Worm (Caenorhabditis elegans) whole organism, young adult: Measurements from ENCODE around the gene D2024.1.

Experiments
- B0261.1 ChIP-seq: sonication (generic microtip); optimal IDR thresholded peaks from 2 replicates; lab custom pipeline; 2016; ENCODE audit warnings: mild to moderate bottlenecking, missing genetic modification characterization, moderate library complexity, missing compliant biosample characterization
- C17E4.6 ChIP-seq: fragments of 200-800 bp; sonication (Bioruptor generic); IDR thresholded peaks from 2 replicates; pipeline ENCODE4 v1.3.6; 2022; ENCODE audit warnings: missing genetic modification reagents, missing genetic modification characterization, missing compliant biosample characterization
- D2030.7 ChIP-seq: fragments of 200-800 bp; sonication (Bioruptor generic); IDR thresholded peaks from 2 replicates; pipeline ENCODE4 v1.3.6; 2022; ENCODE audit warnings: missing genetic modification reagents, missing genetic modification characterization, missing compliant biosample characterization
- F37B4.10 ChIP-seq: fragments of 200-800 bp; sonication (Bioruptor generic); IDR thresholded peaks from 2 replicates; pipeline ENCODE4 v1.3.6; 2022; ENCODE audit warnings: missing genetic modification characterization, missing compliant biosample characterization
- Y56A3A.18 ChIP-seq: fragments of 200-800 bp; sonication (Bioruptor generic); IDR thresholded peaks from 2 replicates; pipeline ENCODE4 v1.3.6; 2022; ENCODE audit warnings: missing genetic modification reagents, missing genetic modification characterization, missing compliant biosample characterization
- Y67H2A.10 ChIP-seq: fragments of 200-800 bp; sonication (Bioruptor generic); conservative IDR thresholded peaks from 2 replicates; pipeline ENCODE4 v1.3.6; 2022; ENCODE audit warnings: missing genetic modification reagents, missing genetic modification characterization, missing compliant biosample characterization
- ZK185.1 ChIP-seq: sonication (generic microtip); optimal IDR thresholded peaks from 2 replicates; lab custom pipeline; 2016; ENCODE audit warnings: mild to moderate bottlenecking, missing genetic modification characterization, missing compliant biosample characterization; ENCODE audit not compliant: poor library complexity, severe bottlenecking
- aptf-3 ChIP-seq: fragments of 200-800 bp; sonication (Bioruptor generic); IDR thresholded peaks from 2 replicates; pipeline ENCODE4 v1.3.6; 2022; ENCODE audit warnings: missing genetic modification characterization, missing compliant biosample characterization
- atf-7 ChIP-seq: sonication (generic microtip); optimal IDR thresholded peaks from 2 replicates; lab custom pipeline; 2017; ENCODE audit warnings: mild to moderate bottlenecking, missing genetic modification characterization, missing compliant biosample characterization
- attf-3 ChIP-seq: fragments of 200-800 bp; sonication (Bioruptor generic); conservative IDR thresholded peaks from 2 replicates; pipeline ENCODE4 v1.3.6; 2022; ENCODE audit warnings: missing genetic modification reagents, missing genetic modification characterization, missing compliant biosample characterization
- bed-2 ChIP-seq: fragments of 200-800 bp; sonication (Bioruptor generic); IDR thresholded peaks from 2 replicates; pipeline ENCODE4 v1.3.6; 2022; ENCODE audit warnings: missing genetic modification reagents, missing genetic modification characterization, missing compliant biosample characterization
- cebp-1 ChIP-seq, 2 experiments: fragments of 200-800 bp in 1 of 2; sonication (Bioruptor generic) in 1 of 2; sonication (generic microtip) in 1 of 2; IDR thresholded peaks in 1 of 2; optimal IDR thresholded peaks in 1 of 2; 2 replicates each; pipeline versions ENCODE4 v1.3.6 to Lab custom; 2017 to 2022; ENCODE audit warnings: missing compliant biosample characterization in 2 of 2, missing genetic modification characterization in 2 of 2, mild to moderate bottlenecking in 1 of 2, missing genetic modification reagents in 1 of 2, moderate library complexity in 1 of 2
- cebp-2 ChIP-seq: fragments of 200-800 bp; sonication (Bioruptor generic); IDR thresholded peaks from 2 replicates; pipeline ENCODE4 v1.3.6; 2022; ENCODE audit warnings: missing genetic modification characterization, missing compliant biosample characterization
- ceh-27 ChIP-seq: fragments of 200-800 bp; sonication (Bioruptor generic); optimal IDR thresholded peaks from 2 replicates; lab custom pipeline; 2018; ENCODE audit warnings: mild to moderate bottlenecking, missing genetic modification characterization, moderate library complexity, missing compliant biosample characterization
- ceh-40 ChIP-seq: fragments of 200-800 bp; sonication (Bioruptor generic); IDR thresholded peaks from 2 replicates; pipeline ENCODE4 v1.3.6; 2022; ENCODE audit warnings: missing genetic modification characterization, missing compliant biosample characterization
- ceh-79 ChIP-seq: sonication (generic microtip); optimal IDR thresholded peaks from 2 replicates; lab custom pipeline; 2017; ENCODE audit warnings: mild to moderate bottlenecking, missing genetic modification characterization, missing compliant biosample characterization
- dpff-1 ChIP-seq: sonication (generic microtip); optimal IDR thresholded peaks from 2 replicates; lab custom pipeline; 2017; ENCODE audit warnings: mild to moderate bottlenecking, missing genetic modification characterization, missing compliant biosample characterization
- dpl-1 ChIP-seq: fragments of 150-350 bp; optimal IDR thresholded peaks from 2 replicates; lab custom pipeline; 2014; ENCODE audit warnings: missing biosample characterization, missing genetic modification reagents, missing genetic modification characterization
- efl-1 ChIP-seq: fragments of 150-350 bp; optimal IDR thresholded peaks from 2 replicates; lab custom pipeline; 2014; ENCODE audit warnings: missing biosample characterization, missing genetic modification reagents, missing genetic modification characterization
- egrh-3 ChIP-seq: fragments of 200-800 bp; sonication (Bioruptor generic); IDR thresholded peaks from 2 replicates; pipeline ENCODE4 v1.3.6; 2022; ENCODE audit warnings: missing genetic modification reagents, missing genetic modification characterization, missing compliant biosample characterization
- him-1 ChIP-seq: sonication (generic microtip); optimal IDR thresholded peaks from 2 replicates; lab custom pipeline; 2016; ENCODE audit warnings: missing genotype, missing genetic modification reagents, missing genetic modification characterization, missing compliant biosample characterization
- hmg-1.2 ChIP-seq: fragments of 200-800 bp; sonication (Bioruptor generic); IDR thresholded peaks from 2 replicates; pipeline ENCODE4 v1.3.6; 2022; ENCODE audit warnings: missing genetic modification reagents, missing genetic modification characterization, missing compliant biosample characterization
- let-526 ChIP-seq: fragments of 200-800 bp; sonication (Bioruptor generic); IDR thresholded peaks from 2 replicates; pipeline ENCODE4 v1.3.6; 2022; ENCODE audit warnings: missing genetic modification reagents, missing genetic modification characterization, missing compliant biosample characterization
- lin-54 ChIP-seq: fragments of 200-800 bp; sonication (Bioruptor generic); optimal IDR thresholded peaks from 2 replicates; lab custom pipeline; 2018; ENCODE audit warnings: mild to moderate bottlenecking, missing genetic modification characterization, missing compliant biosample characterization
- mcd-1 ChIP-seq: fragments of 200-800 bp; sonication (Bioruptor generic); IDR thresholded peaks from 2 replicates; pipeline ENCODE4 v1.3.6; 2022; ENCODE audit warnings: missing genetic modification reagents, missing genetic modification characterization, missing compliant biosample characterization
- nhr-179 ChIP-seq: sonication (generic microtip); optimal IDR thresholded peaks from 2 replicates; lab custom pipeline; 2016; ENCODE audit warnings: mild to moderate bottlenecking, missing genetic modification characterization, missing compliant biosample characterization
- nhr-27 ChIP-seq: fragments of 200-800 bp; sonication (Bioruptor generic); optimal IDR thresholded peaks from 2 replicates; lab custom pipeline; 2018; ENCODE audit warnings: mild to moderate bottlenecking, missing genetic modification characterization, moderate library complexity, missing compliant biosample characterization
- pbrm-1 ChIP-seq: fragments of 200-800 bp; sonication (Bioruptor generic); IDR thresholded peaks from 2 replicates; pipeline ENCODE4 v1.3.6; 2022; ENCODE audit warnings: missing genetic modification reagents, missing genetic modification characterization, missing compliant biosample characterization
- somi-1 ChIP-seq: fragments of 200-800 bp; sonication (Bioruptor generic); optimal IDR thresholded peaks from 2 replicates; lab custom pipeline; 2018; ENCODE audit warnings: mild to moderate bottlenecking, missing genetic modification characterization, missing compliant biosample characterization
- tbp1 ChIP-seq: fragments of 200-800 bp; sonication (Bioruptor generic); optimal IDR thresholded peaks from 2 replicates; lab custom pipeline; 2018; ENCODE audit warnings: mild to moderate bottlenecking, missing genetic modification characterization, missing compliant biosample characterization
- tbx-9 ChIP-seq: sonication (generic microtip); optimal IDR thresholded peaks from 2 replicates; lab custom pipeline; 2016; ENCODE audit warnings: borderline replicate concordance, missing genetic modification characterization, inconsistent platforms, missing compliant biosample characterization
- tlf-1 ChIP-seq: fragments of 200-800 bp; sonication (Bioruptor generic); optimal IDR thresholded peaks from 2 replicates; lab custom pipeline; 2018; ENCODE audit warnings: mild to moderate bottlenecking, missing genetic modification characterization, missing compliant biosample characterization
- unc-62 ChIP-seq: fragments of 150-350 bp; optimal IDR thresholded peaks from 2 replicates; lab custom pipeline; 2014; ENCODE audit warnings: missing biosample characterization, missing genetic modification reagents, missing genetic modification characterization
- zfh-2 ChIP-seq: fragments of 200-800 bp; sonication (Bioruptor generic); conservative IDR thresholded peaks from 2 replicates; pipeline ENCODE4 v1.3.6; 2022; ENCODE audit warnings: missing genetic modification reagents, missing genetic modification characterization, missing compliant biosample characterization

D2024.1 gene

DNA sequence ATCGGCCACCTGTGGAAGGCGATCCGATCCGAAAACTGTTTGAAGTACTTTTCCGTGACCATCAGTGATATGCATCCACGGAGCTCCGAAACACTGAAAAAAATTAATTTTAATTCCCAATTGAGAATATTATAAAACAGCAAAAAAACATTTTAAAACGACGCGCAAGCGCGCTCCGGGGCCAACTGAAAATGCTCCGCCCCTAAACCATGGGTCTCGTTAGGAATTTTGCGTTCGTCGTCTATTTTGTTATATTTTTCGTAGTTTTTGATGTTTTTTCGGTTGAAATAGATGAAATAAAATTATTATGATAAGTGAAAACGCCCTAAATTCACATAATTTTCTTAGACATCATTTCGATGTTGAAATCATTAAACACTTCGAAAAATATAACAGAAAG, 6.8 kb upstream of the D2024.1 start (continued):
- TF ChIP-seq dpff-1 (tag; lab: Kevin White, UChicago): peak; percentile 53
- TF ChIP-seq, all 124 proteins: peak for 7

- TF ChIP-seq him-1 (tag; lab: Kevin White, UChicago) (no peak), ZK185.1 (tag; lab: Kevin White, UChicago) (no peak), C17E4.6 (GFP tag; lab: Robert Waterston, UW) (no peak), F37B4.10 (no peak), unc-62 (GFP tag; lab: Kevin White, UChicago) (no peak), somi-1 (GFP tag; lab: Kevin White, UChicago) (no peak), aptf-3 (no peak), let-526 (no peak)
Measured at ce11 chrIV:7242220-7242789, 5.0 kb upstream of the D2024.1 start, which contains the start of gene gstk-2. TSS of gene gstk-2 (minus strand) at chrIV:7242270.

ce11 chrIV:7243913-7244312, 3.4 kb upstream of the D2024.1 start, which contains the start of gene afmd-1:
TSS of gene afmd-1 (plus strand) at chrIV:7244228.
- no peak for TF ChIP-seq let-526
- TF ChIP-seq ceh-79: no peak
- TF ChIP-seq ceh-27: no peak
- TF ChIP-seq ZK185.1 (tag; lab: Kevin White, UChicago): no peak

DNA sequence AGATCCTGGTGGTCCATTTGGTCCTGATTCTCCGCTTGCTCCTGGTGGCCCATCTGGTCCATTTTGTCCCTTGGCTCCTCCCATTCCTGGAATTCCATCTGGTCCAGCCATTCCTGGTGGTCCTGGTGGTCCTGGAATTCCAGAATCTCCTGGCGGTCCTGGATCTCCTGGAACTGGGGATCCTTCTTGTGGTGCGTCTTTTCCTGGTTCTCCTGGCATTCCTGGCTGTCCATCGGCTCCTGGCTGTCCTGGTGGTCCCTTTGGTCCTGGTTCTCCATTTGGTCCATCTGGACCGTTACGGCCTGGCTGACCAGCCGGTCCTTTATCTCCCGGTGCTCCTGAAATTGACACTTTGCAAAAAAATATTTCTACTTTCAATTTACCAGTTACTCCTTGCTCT, 1.8 kb upstream of the D2024.1 start:
- TF ChIP-seq zfh-2 (GFP tag; lab: Robert Waterston, UW): peak; percentile 76
- TF ChIP-seq pbrm-1 (GFP tag; lab: Robert Waterston, UW): no peak
- no peak for TF ChIP-seq B0261.1
- no peak for TF ChIP-seq him-1 (tag; lab: Kevin White, UChicago)
- peak; percentile 44; the same call in 1 of the 2 replicates for TF ChIP-seq egrh-3
- no peak for TF ChIP-seq cebp-1 (GFP tag; IDR thresholded peaks at IDR 0.05; lab: Robert Waterston, UW)
- no peak for TF ChIP-seq cebp-1 (tag; optimal IDR thresholded peaks at IDR 0.05; lab: Kevin White, UChicago)
- TF ChIP-seq Y56A3A.18 (GFP tag; lab: Robert Waterston, UW): no peak

DNA sequence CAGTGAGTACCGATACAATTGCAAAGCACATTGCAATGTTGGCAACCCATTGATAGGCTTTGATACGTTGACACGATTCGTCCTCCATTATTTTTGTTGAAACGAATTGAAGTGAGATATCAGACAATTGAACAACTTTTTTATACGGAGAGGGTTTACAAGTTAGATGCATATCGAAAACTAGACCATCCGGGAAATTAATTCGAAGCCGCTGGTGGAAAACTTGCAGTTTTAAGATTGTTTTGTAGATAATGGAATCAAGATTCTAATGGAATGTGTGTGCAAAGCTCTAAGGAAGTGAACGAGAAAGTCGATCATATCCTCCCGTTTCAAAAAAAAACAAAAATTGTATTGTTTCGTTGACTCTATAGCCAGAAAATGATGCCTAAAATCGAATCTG, 790 bp upstream of the D2024.1 start, which contains the start of gene col-114:
col-114 (minus strand) TSS at position 101 of the 400 bp plus-strand sequence.
- no peak for TF ChIP-seq hmg-1.2 (GFP tag; lab: Robert Waterston, UW)
- no peak for TF ChIP-seq nhr-179 (tag; lab: Kevin White, UChicago)
- TF ChIP-seq dpl-1 (GFP tag; lab: Kevin White, UChicago): no peak
- TF ChIP-seq Y67H2A.10 (GFP tag; lab: Robert Waterston, UW): no peak
- TF ChIP-seq C17E4.6 (GFP tag; lab: Robert Waterston, UW): no peak
- TF ChIP-seq cebp-2 (GFP tag; lab: Robert Waterston, UW): no peak
- TF ChIP-seq tbp1 (GFP tag; lab: Kevin White, UChicago): no peak
- TF ChIP-seq bed-2 (GFP tag; lab: Robert Waterston, UW): no peak
- TF ChIP-seq nhr-27: no peak
- TF ChIP-seq mcd-1 (GFP tag; lab: Robert Waterston, UW): no peak
- no peak for TF ChIP-seq tbx-9 (tag; lab: Kevin White, UChicago)
- TF ChIP-seq atf-7 (tag; lab: Kevin White, UChicago): no peak
- TF ChIP-seq ceh-40 (GFP tag; lab: Robert Waterston, UW): no peak
- TF ChIP-seq attf-3: no peak
- TF ChIP-seq tlf-1 (GFP tag; lab: Kevin White, UChicago): no peak
- no peak for TF ChIP-seq efl-1 (GFP tag; lab: Kevin White, UChicago)
- no peak for TF ChIP-seq lin-54
- TF ChIP-seq let-526: no peak
- TF ChIP-seq D2030.7 (GFP tag; lab: Robert Waterston, UW): no peak
